Worm (Caenorhabditis elegans) whole organism, midembryonic: ENCODE measurements around the gene vps-39.
A peak's percentile ranks its signal among the peaks of the same experiment; 100 is the strongest.

Experiments
- T22C8.4 ChIP-seq: fragments of 200-800 bp; sonication (Bioruptor generic); IDR thresholded peaks from 2 replicates; pipeline ENCODE4 v1.3.6; 2022; ENCODE audit warnings: missing genetic modification characterization, missing compliant biosample characterization
- cog-1 ChIP-seq: sonication (generic microtip); optimal IDR thresholded peaks from 2 replicates; lab custom pipeline; 2016; ENCODE audit warnings: missing genetic modification characterization, missing compliant biosample characterization
- flt-1 ChIP-seq: fragments of 200-800 bp; sonication (Bioruptor generic); IDR thresholded peaks from 2 replicates; pipeline ENCODE4 v1.3.6; 2022; ENCODE audit warnings: missing genetic modification characterization, missing compliant biosample characterization
- klf-2 ChIP-seq: fragments of 200-800 bp; sonication (Bioruptor generic); conservative IDR thresholded peaks from 2 replicates; pipeline ENCODE4 v1.3.6; 2022; ENCODE audit warnings: missing genetic modification reagents, missing genetic modification characterization, missing compliant biosample characterization
- med-1 ChIP-seq: sonication (generic microtip); optimal IDR thresholded peaks from 2 replicates; lab custom pipeline; 2017; ENCODE audit warnings: missing genetic modification characterization, mild to moderate bottlenecking, missing compliant biosample characterization, antibody characterized with exemption, missing genetic modification reagents; ENCODE audit not compliant: insufficient read depth
- ref-1 ChIP-seq: fragments of 200-800 bp; sonication (Bioruptor generic); conservative IDR thresholded peaks from 2 replicates; pipeline ENCODE4 v1.3.6; 2022; ENCODE audit warnings: missing genetic modification reagents, missing genetic modification characterization, missing compliant biosample characterization
- tab-1 ChIP-seq: fragments of 200-800 bp; sonication (Bioruptor generic); IDR thresholded peaks from 2 replicates; pipeline ENCODE4 v1.3.6; 2022; ENCODE audit warnings: missing genetic modification characterization, missing compliant biosample characterization
- ztf-23 ChIP-seq: fragments of 200-800 bp; sonication (Bioruptor generic); IDR thresholded peaks from 2 replicates; pipeline ENCODE4 v1.3.6; 2022; ENCODE audit warnings: missing genetic modification reagents, missing genetic modification characterization, missing compliant biosample characterization
- ztf-29 ChIP-seq: fragments of 200-800 bp; sonication (Bioruptor generic); IDR thresholded peaks from 2 replicates; pipeline ENCODE4 v1.3.6; 2022; ENCODE audit warnings: missing genetic modification reagents, missing genetic modification characterization, missing compliant biosample characterization

vps-39 gene

ce11 chrV:14038328-14039084 lies at the start of gene vps-39:
Gene vps-39 (minus strand): TSS chrV:14038378.
- TF ChIP-seq flt-1 (GFP tag; lab: Robert Waterston, UW) (peak; percentile 83), ztf-23 (GFP tag; lab: Robert Waterston, UW) (peak; percentile 90), tab-1 (GFP tag; lab: Robert Waterston, UW) (peak; percentile 62; the same call in 1 of the 2 replicates), klf-2 (GFP tag; lab: Robert Waterston, UW) (peak; percentile 84), ref-1 (peak; percentile 35; the same call in 1 of the 2 replicates), ztf-29 (GFP tag; lab: Robert Waterston, UW) (peak; percentile 7; the same call in 1 of the 2 replicates), T22C8.4 (peak; percentile 65), med-1 (peak; percentile 36)

DNA sequence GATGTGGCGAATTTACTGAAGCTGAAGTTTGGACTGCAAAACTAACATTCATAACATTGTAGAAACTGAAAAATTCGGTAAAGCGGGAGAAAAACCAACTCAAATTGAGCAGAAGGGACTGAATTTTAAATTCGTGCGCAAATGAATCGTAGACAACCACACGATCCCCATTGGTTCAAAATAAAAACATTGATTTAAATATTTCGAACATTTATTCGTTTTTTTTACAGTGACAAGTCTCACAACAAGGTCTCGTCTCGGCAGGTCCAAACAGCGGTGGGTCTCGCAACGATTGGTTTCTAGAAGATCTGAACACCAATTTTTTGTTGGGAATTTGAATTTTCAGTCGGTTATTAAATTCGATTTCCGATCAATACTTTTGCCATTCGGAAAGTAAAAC lies 47.4 kb upstream of the vps-39 start, which contains the start of gene D1086.18:
TSS of gene D1086.18 (plus strand) at position 301 of the 400 bp plus-strand sequence.
- no peak for TF ChIP-seq med-1
- no peak for TF ChIP-seq flt-1 (GFP tag; lab: Robert Waterston, UW)
- TF ChIP-seq ztf-29 (GFP tag; lab: Robert Waterston, UW), result no peak
- no peak for TF ChIP-seq tab-1 (GFP tag; lab: Robert Waterston, UW)
- TF ChIP-seq ztf-23 (GFP tag; lab: Robert Waterston, UW), result no peak
- TF ChIP-seq ref-1, result no peak

DNA sequence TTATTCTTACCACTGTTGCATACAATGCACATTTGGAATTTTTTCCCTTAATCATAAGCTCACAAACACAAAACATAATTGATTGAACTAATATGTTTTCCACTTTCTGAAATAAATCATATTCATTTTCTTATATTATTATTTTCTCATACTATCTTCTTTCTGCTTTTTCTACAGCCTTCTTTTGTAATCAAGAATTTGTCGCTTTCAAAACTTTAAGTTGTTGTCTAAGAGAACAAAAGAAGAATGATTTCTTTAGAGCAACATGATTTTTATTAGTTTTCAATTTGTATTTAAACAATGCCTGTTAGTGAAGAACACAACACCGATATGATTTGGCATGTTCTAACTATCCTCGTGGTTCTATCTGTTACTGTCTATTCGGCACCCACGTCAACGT lies 45.8 kb upstream of the vps-39 start, which contains the start of gene D1086.7:
TSS of gene D1086.7 (plus strand) at position 301 of the 400 bp plus-strand sequence.
- TF ChIP-seq ztf-29 (GFP tag; lab: Robert Waterston, UW) (no peak), ztf-23 (GFP tag; lab: Robert Waterston, UW) (no peak), flt-1 (GFP tag; lab: Robert Waterston, UW) (no peak), med-1 (no peak), T22C8.4 (no peak), ref-1 (no peak), klf-2 (GFP tag; lab: Robert Waterston, UW) (no peak), cog-1 (tag; lab: Kevin White, UChicago) (no peak), tab-1 (GFP tag; lab: Robert Waterston, UW) (no peak)

DNA sequence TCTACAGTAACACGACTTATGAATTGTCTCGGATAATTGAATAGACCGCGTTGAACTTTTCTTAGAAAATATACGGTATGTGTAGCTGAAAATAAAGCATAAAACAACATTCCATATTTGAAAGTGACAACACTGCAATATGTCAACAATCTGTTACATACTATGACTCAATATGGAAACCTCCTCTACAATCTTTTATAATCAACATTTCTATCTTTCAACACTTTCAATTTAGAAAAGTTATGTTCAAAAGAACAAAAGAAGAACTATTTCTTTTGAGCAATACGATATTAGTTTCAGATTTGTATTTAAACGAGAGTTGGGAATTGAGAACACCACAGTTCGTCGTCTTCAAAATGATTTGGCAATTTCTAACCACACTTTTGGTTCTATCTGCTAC lies 44.3 kb upstream of the vps-39 start, which contains the start of gene D1086.10:
TSS of gene D1086.10 (plus strand) at position 301 of the 400 bp plus-strand sequence.
- TF ChIP-seq cog-1 (tag; lab: Kevin White, UChicago) (no peak), med-1 (no peak), tab-1 (GFP tag; lab: Robert Waterston, UW) (no peak), flt-1 (GFP tag; lab: Robert Waterston, UW) (no peak), ztf-23 (GFP tag; lab: Robert Waterston, UW) (no peak), ref-1 (no peak), T22C8.4 (no peak), ztf-29 (GFP tag; lab: Robert Waterston, UW) (no peak), klf-2 (GFP tag; lab: Robert Waterston, UW) (no peak)

- TF ChIP-seq flt-1 (GFP tag; lab: Robert Waterston, UW) (no peak), ztf-29 (GFP tag; lab: Robert Waterston, UW) (no peak), klf-2 (GFP tag; lab: Robert Waterston, UW) (no peak), med-1 (no peak), cog-1 (tag; lab: Kevin White, UChicago) (no peak), tab-1 (GFP tag; lab: Robert Waterston, UW) (no peak), T22C8.4 (no peak), ref-1 (no peak), ztf-23 (GFP tag; lab: Robert Waterston, UW) (no peak)
Observed at ce11 chrV:14079501-14079900, 41.3 kb upstream of the vps-39 start, which contains the start of gene D1086.6. Gene D1086.6 (plus strand): TSS chrV:14079801.

DNA sequence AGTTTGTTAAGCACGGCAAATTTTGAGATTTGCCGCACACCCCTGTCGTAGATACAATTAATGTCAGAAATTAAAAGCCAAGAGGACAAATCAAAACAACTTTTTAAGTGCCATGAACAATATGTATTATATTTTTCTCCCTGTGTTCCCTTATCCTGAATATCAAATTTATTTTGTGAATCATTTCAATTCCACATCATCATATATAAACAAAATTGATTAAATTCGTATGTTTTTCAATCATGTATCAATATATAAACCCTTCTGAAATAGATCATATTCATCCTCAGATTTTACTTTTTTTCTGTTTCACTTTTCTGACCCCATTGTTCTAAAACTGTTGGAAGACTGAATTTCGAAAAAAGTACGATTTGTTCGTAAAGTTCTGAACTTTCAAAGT lies 36.0 kb upstream of the vps-39 start, which contains the start of gene D1086.11:
TSS of gene D1086.11 (plus strand) at position 301 of the 400 bp plus-strand sequence.
- TF ChIP-seq T22C8.4 (no peak), flt-1 (GFP tag; lab: Robert Waterston, UW) (no peak)

ce11 chrV:14069899-14070298 lies 31.7 kb upstream of the vps-39 start:
- TF ChIP-seq flt-1 (GFP tag; lab: Robert Waterston, UW) (no peak), T22C8.4 (no peak), klf-2 (GFP tag; lab: Robert Waterston, UW) (no peak), ref-1 (no peak), cog-1 (tag; lab: Kevin White, UChicago) (no peak), ztf-23 (GFP tag; lab: Robert Waterston, UW) (no peak), med-1 (no peak), ztf-29 (GFP tag; lab: Robert Waterston, UW) (no peak), tab-1 (GFP tag; lab: Robert Waterston, UW) (no peak)

ce11 chrV:14067816-14068296 lies 29.7 kb upstream of the vps-39 start, which contains the start of gene D1086.17:
Gene D1086.17 (plus strand): TSS chrV:14067866.
- TF ChIP-seq med-1, result no peak

DNA sequence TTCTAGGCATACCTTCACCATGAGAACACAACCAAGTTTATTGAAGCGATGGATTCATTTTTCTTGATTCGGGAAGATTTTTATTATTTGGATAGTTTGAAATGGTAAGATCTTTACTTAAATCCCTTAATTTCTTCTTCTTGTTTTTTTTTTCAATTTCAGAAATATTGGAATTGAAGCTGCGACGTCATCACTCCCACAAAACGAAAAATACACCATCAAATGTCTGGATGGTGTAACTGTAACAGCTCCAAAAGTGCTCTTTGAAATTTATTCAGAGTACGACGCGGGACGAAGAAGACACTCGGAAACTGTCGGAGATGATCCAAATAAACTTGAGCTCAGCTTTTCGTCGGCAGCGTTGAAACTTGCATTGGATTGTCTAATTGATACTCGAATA lies 26.2 kb upstream of the vps-39 start, which contains the start of gene D1086.21:
TSS of gene D1086.21 (plus strand) at position 301 of the 400 bp plus-strand sequence.
- TF ChIP-seq klf-2 (GFP tag; lab: Robert Waterston, UW), result no peak

DNA sequence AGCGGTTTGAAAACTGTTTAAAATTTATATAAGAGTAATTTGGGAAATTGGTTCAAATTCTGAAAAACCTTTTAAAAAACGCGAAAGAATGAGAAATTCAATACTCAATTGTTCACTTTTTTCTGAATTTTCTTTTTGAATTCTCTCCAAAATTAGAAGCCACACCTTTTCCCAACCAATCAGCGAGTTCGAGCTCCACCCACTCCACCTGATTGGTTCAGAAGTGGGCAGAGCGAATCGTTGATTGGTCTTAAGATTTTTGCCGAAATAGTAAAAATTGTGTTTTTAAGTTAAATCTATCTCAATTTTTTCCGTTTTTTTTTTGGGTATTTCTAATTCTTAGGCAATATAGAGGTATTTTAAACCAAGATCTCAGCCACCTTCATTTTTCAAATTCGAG lies 25.8 kb upstream of the vps-39 start:
- no peak for TF ChIP-seq tab-1 (GFP tag; lab: Robert Waterston, UW)
- no peak for TF ChIP-seq med-1
- no peak for TF ChIP-seq klf-2 (GFP tag; lab: Robert Waterston, UW)
- no peak for TF ChIP-seq T22C8.4
- TF ChIP-seq cog-1 (tag; lab: Kevin White, UChicago), result no peak
- no peak for TF ChIP-seq ztf-23 (GFP tag; lab: Robert Waterston, UW)
- TF ChIP-seq ref-1, result no peak
